Worm (Caenorhabditis elegans) whole organism, midembryonic: ENCODE data around the gene B0462.5.

Source experiments
- T22C8.4 ChIP-seq: fragments of 200-800 bp; sonication (Bioruptor generic); IDR thresholded peaks from 2 replicates; pipeline ENCODE4 v1.3.6; 2022; ENCODE audit warnings: missing genetic modification characterization, missing compliant biosample characterization
- cog-1 ChIP-seq: sonication (generic microtip); optimal IDR thresholded peaks from 2 replicates; lab custom pipeline; 2016; ENCODE audit warnings: missing genetic modification characterization, missing compliant biosample characterization
- flt-1 ChIP-seq: fragments of 200-800 bp; sonication (Bioruptor generic); IDR thresholded peaks from 2 replicates; pipeline ENCODE4 v1.3.6; 2022; ENCODE audit warnings: missing genetic modification characterization, missing compliant biosample characterization
- klf-2 ChIP-seq: fragments of 200-800 bp; sonication (Bioruptor generic); conservative IDR thresholded peaks from 2 replicates; pipeline ENCODE4 v1.3.6; 2022; ENCODE audit warnings: missing genetic modification reagents, missing genetic modification characterization, missing compliant biosample characterization
- med-1 ChIP-seq: sonication (generic microtip); optimal IDR thresholded peaks from 2 replicates; lab custom pipeline; 2017; ENCODE audit warnings: missing genetic modification characterization, mild to moderate bottlenecking, missing compliant biosample characterization, antibody characterized with exemption, missing genetic modification reagents; ENCODE audit not compliant: insufficient read depth
- ref-1 ChIP-seq: fragments of 200-800 bp; sonication (Bioruptor generic); conservative IDR thresholded peaks from 2 replicates; pipeline ENCODE4 v1.3.6; 2022; ENCODE audit warnings: missing genetic modification reagents, missing genetic modification characterization, missing compliant biosample characterization
- tab-1 ChIP-seq: fragments of 200-800 bp; sonication (Bioruptor generic); IDR thresholded peaks from 2 replicates; pipeline ENCODE4 v1.3.6; 2022; ENCODE audit warnings: missing genetic modification characterization, missing compliant biosample characterization
- ztf-23 ChIP-seq: fragments of 200-800 bp; sonication (Bioruptor generic); IDR thresholded peaks from 2 replicates; pipeline ENCODE4 v1.3.6; 2022; ENCODE audit warnings: missing genetic modification reagents, missing genetic modification characterization, missing compliant biosample characterization
- ztf-29 ChIP-seq: fragments of 200-800 bp; sonication (Bioruptor generic); IDR thresholded peaks from 2 replicates; pipeline ENCODE4 v1.3.6; 2022; ENCODE audit warnings: missing genetic modification reagents, missing genetic modification characterization, missing compliant biosample characterization

- TF ChIP-seq flt-1 (GFP tag; lab: Robert Waterston, UW) (no peak), ref-1 (GFP tag; lab: Robert Waterston, UW) (no peak), ztf-29 (GFP tag; lab: Robert Waterston, UW) (no peak), ztf-23 (no peak), med-1 (no peak), T22C8.4 (no peak), klf-2 (no peak), tab-1 (GFP tag; lab: Robert Waterston, UW) (no peak), cog-1 (no peak)
Measured at ce11 chrV:18368322-18368721, 45.2 kb upstream of the B0462.5 start, which contains the start of gene C08E8.6.
